Fruit fly (Drosophila melanogaster) whole organism, embryonic: ENCODE measurements around the gene CG31099.

Experiments
- ATbp ChIP-seq: fragments of 200-800 bp; sonication (Bioruptor generic); optimal IDR thresholded peaks from 2 replicates; lab custom pipeline; 2017; ENCODE audit warnings: missing biosample characterization, mild to moderate bottlenecking, missing genetic modification characterization, missing genetic modification reagents
- Ada2b ChIP-seq: fragments of 200-800 bp; sonication (Bioruptor generic); IDR thresholded peaks from 2 replicates; pipeline ENCODE4 v1.3.6; 2022; ENCODE audit warnings: missing biosample characterization, missing genetic modification characterization
- Asciz ChIP-seq: fragments of 200-800 bp; sonication (Bioruptor generic); optimal IDR thresholded peaks from 2 replicates; lab custom pipeline; 2017; ENCODE audit warnings: missing biosample characterization, mild to moderate bottlenecking, missing genetic modification characterization, missing genetic modification reagents
- CG10321 ChIP-seq: fragments of 200-800 bp; sonication (Bioruptor generic); IDR thresholded peaks from 2 replicates; pipeline ENCODE4 v1.3.6; 2022; ENCODE audit warnings: missing biosample characterization, missing genetic modification characterization
- CG1602 ChIP-seq: fragments of 200-800 bp; sonication (Bioruptor generic); optimal IDR thresholded peaks from 3 replicates; lab custom pipeline; 2016; ENCODE audit warnings: missing biosample characterization, missing genetic modification characterization
- CG17361 ChIP-seq: fragments of 200-800 bp; sonication (Bioruptor generic); IDR thresholded peaks from 3 replicates; pipeline ENCODE4 v1.3.6; 2022; ENCODE audit warnings: missing biosample characterization, missing genetic modification characterization
- CG18262 ChIP-seq: fragments of 200-800 bp; optimal IDR thresholded peaks from 3 replicates; lab custom pipeline; 2019; ENCODE audit warnings: missing biosample characterization, mild to moderate bottlenecking, missing genetic modification characterization, moderate library complexity
- CG18599 ChIP-seq: fragments of 200-800 bp; sonication (Bioruptor generic); optimal IDR thresholded peaks from 3 replicates; lab custom pipeline; 2017; ENCODE audit warnings: missing biosample characterization, missing genetic modification characterization, mild to moderate bottlenecking, moderate library complexity, missing genetic modification reagents
- CG18619 ChIP-seq: fragments of 200-800 bp; sonication (Bioruptor generic); optimal IDR thresholded peaks from 3 replicates; lab custom pipeline; 2017; ENCODE audit warnings: missing biosample characterization, mild to moderate bottlenecking, missing genetic modification characterization
- CG2202 ChIP-seq: fragments of 200-800 bp; sonication (Bioruptor generic); optimal IDR thresholded peaks from 2 replicates; lab custom pipeline; 2018; ENCODE audit warnings: missing biosample characterization, mild to moderate bottlenecking, missing genetic modification characterization
- CG2678 ChIP-seq: fragments of 200-800 bp; sonication (Bioruptor generic); optimal IDR thresholded peaks from 3 replicates; lab custom pipeline; 2019; ENCODE audit warnings: missing biosample characterization, mild to moderate bottlenecking, missing genetic modification characterization, moderate library complexity
- CG31365 ChIP-seq: fragments of 200-800 bp; sonication (Bioruptor generic); optimal IDR thresholded peaks from 2 replicates; lab custom pipeline; 2018; ENCODE audit warnings: missing biosample characterization, mild to moderate bottlenecking, missing genetic modification characterization
- CG31388 ChIP-seq: fragments of 200-800 bp; sonication (Bioruptor generic); optimal IDR thresholded peaks from 2 replicates; lab custom pipeline; 2016; ENCODE audit warnings: missing biosample characterization, missing genetic modification characterization
- CG4707 ChIP-seq: fragments of 200-800 bp; sonication (Bioruptor generic); optimal IDR thresholded peaks from 2 replicates; lab custom pipeline; 2018; ENCODE audit warnings: missing biosample characterization, mild to moderate bottlenecking, missing genetic modification characterization, moderate library complexity
- CG6254 ChIP-seq: fragments of 200-800 bp; sonication (Bioruptor generic); optimal IDR thresholded peaks from 3 replicates; lab custom pipeline; 2017; ENCODE audit warnings: mild to moderate bottlenecking, missing biosample characterization, missing genetic modification reagents, missing genetic modification characterization
- CG8281 ChIP-seq: fragments of 200-800 bp; sonication (Bioruptor generic); optimal IDR thresholded peaks from 2 replicates; lab custom pipeline; 2018; ENCODE audit warnings: missing biosample characterization, mild to moderate bottlenecking, missing genetic modification characterization, moderate library complexity
- CG8359 ChIP-seq: fragments of 200-800 bp; sonication (Bioruptor generic); optimal IDR thresholded peaks from 2 replicates; lab custom pipeline; 2017; ENCODE audit warnings: missing biosample characterization, mild to moderate bottlenecking, missing genetic modification characterization, borderline replicate concordance
- Dek ChIP-seq: fragments of 200-800 bp; sonication (Bioruptor generic); optimal IDR thresholded peaks from 3 replicates; lab custom pipeline; 2019; ENCODE audit warnings: missing biosample characterization, mild to moderate bottlenecking, missing genetic modification characterization, moderate library complexity
- Dip3 ChIP-seq: fragments of 200-800 bp; sonication (Bioruptor generic); optimal IDR thresholded peaks from 3 replicates; lab custom pipeline; 2016; ENCODE audit warnings: missing biosample characterization, missing genetic modification characterization
- Ets65A ChIP-seq: fragments of 200-800 bp; sonication (Bioruptor generic); peaks from one replicate; lab custom pipeline; 2016; ENCODE audit warnings: missing biosample characterization, missing genetic modification characterization
- MTF-1 ChIP-seq: fragments of 200-800 bp; sonication (Bioruptor generic); optimal IDR thresholded peaks from 2 replicates; lab custom pipeline; 2018; ENCODE audit warnings: missing biosample characterization, mild to moderate bottlenecking, missing genetic modification characterization, borderline replicate concordance
- Med ChIP-seq: fragments of 200-800 bp; sonication (Bioruptor generic); peaks from one replicate; lab custom pipeline; 2016; ENCODE audit warnings: missing biosample characterization, missing genetic modification characterization, mild to moderate bottlenecking, inconsistent platforms, moderate library complexity
- Mrtf ChIP-seq: fragments of 200-800 bp; sonication (Bioruptor generic); IDR thresholded peaks from 3 replicates; pipeline ENCODE4 v1.3.6; 2022; ENCODE audit warnings: missing biosample characterization, missing genetic modification characterization
- Oli ChIP-seq: fragments of 200-800 bp; sonication (Bioruptor generic); optimal IDR thresholded peaks from 2 replicates; lab custom pipeline; 2018; ENCODE audit warnings: missing biosample characterization, mild to moderate bottlenecking, missing genetic modification characterization, moderate library complexity
- Rx ChIP-seq: fragments of 200-800 bp; sonication (Bioruptor generic); IDR thresholded peaks from 2 replicates; pipeline ENCODE4 v1.3.6; 2022; ENCODE audit warnings: missing biosample characterization, missing genetic modification characterization
- ab ChIP-seq: fragments of 200-800 bp; sonication (Bioruptor generic); optimal IDR thresholded peaks from 2 replicates; lab custom pipeline; 2016; ENCODE audit warnings: missing biosample characterization, missing genetic modification characterization
- ara ChIP-seq: fragments of 200-800 bp; sonication (Bioruptor generic); IDR thresholded peaks from 2 replicates; pipeline ENCODE4 v1.3.6; 2022; ENCODE audit warnings: missing biosample characterization, missing genetic modification characterization
- ase ChIP-seq: fragments of 200-800 bp; sonication (Bioruptor generic); IDR thresholded peaks from 3 replicates; pipeline ENCODE4 v1.3.6; 2022; ENCODE audit warnings: missing biosample characterization, missing genetic modification characterization
- ato ChIP-seq: fragments of 200-800 bp; sonication (Bioruptor generic); IDR thresholded peaks from 2 replicates; pipeline ENCODE4 v1.3.6; 2022; ENCODE audit warnings: missing biosample characterization, missing genetic modification characterization; ENCODE audit not compliant: partially characterized antibody
- bsh ChIP-seq, 2 experiments: fragments of 200-800 bp; sonication (Bioruptor generic); optimal IDR thresholded peaks; 2 replicates each; lab custom pipeline; 2017 to 2018; ENCODE audit warnings: mild to moderate bottlenecking in 2 of 2, missing biosample characterization in 2 of 2, missing genetic modification characterization in 2 of 2, moderate library complexity in 1 of 2
- cato ChIP-seq: fragments of 200-800 bp; sonication (Bioruptor generic); optimal IDR thresholded peaks from 2 replicates; lab custom pipeline; 2016; ENCODE audit warnings: missing biosample characterization, missing genetic modification characterization, borderline replicate concordance
- caup ChIP-seq: fragments of 200-800 bp; sonication (Bioruptor generic); optimal IDR thresholded peaks from 3 replicates; lab custom pipeline; 2017; ENCODE audit warnings: missing biosample characterization, mild to moderate bottlenecking, missing genetic modification characterization, moderate library complexity; ENCODE audit not compliant: severe bottlenecking
- danr ChIP-seq: fragments of 200-800 bp; sonication (Bioruptor generic); IDR thresholded peaks from 2 replicates; pipeline ENCODE4 v1.3.6; 2022; ENCODE audit warnings: missing biosample characterization, missing genetic modification characterization
- gcm ChIP-seq: fragments of 200-800 bp; sonication (Bioruptor generic); optimal IDR thresholded peaks from 2 replicates; lab custom pipeline; 2019; ENCODE audit warnings: missing biosample characterization, mild to moderate bottlenecking, missing genetic modification characterization, moderate library complexity
- hkb ChIP-seq, 2 experiments: fragments of 200-800 bp in 1 of 2; fragments of >200 bp in 1 of 2; sonication (Bioruptor generic) in 1 of 2; IDR thresholded peaks in 1 of 2; optimal IDR thresholded peaks in 1 of 2; 2 replicates each; pipeline versions ENCODE4 v1.3.6 to Lab custom; 2017 to 2022; ENCODE audit warnings: missing biosample characterization in 1 of 2, missing genetic modification characterization in 1 of 2
- insv ChIP-seq, 2 experiments: fragments of 200-800 bp; sonication (Bioruptor generic); optimal IDR thresholded peaks; 3 replicates each; lab custom pipeline; 2016 to 2018; ENCODE audit warnings: missing biosample characterization in 2 of 2, missing genetic modification characterization in 2 of 2
- kni ChIP-seq: fragments of 200-800 bp; sonication (Bioruptor generic); optimal IDR thresholded peaks from 3 replicates; lab custom pipeline; 2017; ENCODE audit warnings: mild to moderate bottlenecking, missing biosample characterization, missing genetic modification reagents, missing genetic modification characterization
- lab ChIP-seq: fragments of 200-800 bp; sonication (Bioruptor generic); optimal IDR thresholded peaks from 3 replicates; lab custom pipeline; 2017; ENCODE audit warnings: missing biosample characterization, missing genetic modification characterization, mild to moderate bottlenecking, moderate library complexity, missing genetic modification reagents
- pfk ChIP-seq: fragments of 200-800 bp; sonication (Bioruptor generic); optimal IDR thresholded peaks from 2 replicates; lab custom pipeline; 2018; ENCODE audit warnings: missing biosample characterization, mild to moderate bottlenecking, missing genetic modification characterization, moderate library complexity
- pho ChIP-seq: fragments of 200-800 bp; sonication (Bioruptor generic); optimal IDR thresholded peaks from 2 replicates; lab custom pipeline; 2016; ENCODE audit warnings: missing biosample characterization, missing genetic modification characterization
- pros ChIP-seq: fragments of 200-800 bp; sonication (Bioruptor generic); optimal IDR thresholded peaks from 3 replicates; lab custom pipeline; 2019; ENCODE audit warnings: missing biosample characterization, mild to moderate bottlenecking, missing genetic modification characterization, moderate library complexity
- psq ChIP-seq: fragments of 200-800 bp; sonication (Bioruptor generic); optimal IDR thresholded peaks from 2 replicates; lab custom pipeline; 2017; ENCODE audit warnings: missing biosample characterization, missing genetic modification characterization
- sens-2 ChIP-seq: fragments of 200-800 bp; sonication (Bioruptor generic); IDR thresholded peaks from 2 replicates; pipeline ENCODE4 v1.3.6; 2022; ENCODE audit warnings: missing biosample characterization, missing genetic modification characterization
- stwl ChIP-seq: fragments of 200-800 bp; sonication (Bioruptor generic); optimal IDR thresholded peaks from 3 replicates; lab custom pipeline; 2018; ENCODE audit warnings: missing biosample characterization, mild to moderate bottlenecking, missing genetic modification characterization, moderate library complexity
- toy ChIP-seq: fragments of 200-800 bp; sonication (Bioruptor generic); IDR thresholded peaks from 2 replicates; pipeline ENCODE4 v1.3.6; 2022; ENCODE audit warnings: missing biosample characterization, missing genetic modification characterization
- unpg ChIP-seq: fragments of 200-800 bp; sonication (Bioruptor generic); optimal IDR thresholded peaks from 3 replicates; lab custom pipeline; 2018; ENCODE audit warnings: missing biosample characterization, mild to moderate bottlenecking, missing genetic modification characterization, moderate library complexity
- yki ChIP-seq: fragments of >200 bp; optimal IDR thresholded peaks from 3 replicates; lab custom pipeline; 2018

CG31099 gene

DNA sequence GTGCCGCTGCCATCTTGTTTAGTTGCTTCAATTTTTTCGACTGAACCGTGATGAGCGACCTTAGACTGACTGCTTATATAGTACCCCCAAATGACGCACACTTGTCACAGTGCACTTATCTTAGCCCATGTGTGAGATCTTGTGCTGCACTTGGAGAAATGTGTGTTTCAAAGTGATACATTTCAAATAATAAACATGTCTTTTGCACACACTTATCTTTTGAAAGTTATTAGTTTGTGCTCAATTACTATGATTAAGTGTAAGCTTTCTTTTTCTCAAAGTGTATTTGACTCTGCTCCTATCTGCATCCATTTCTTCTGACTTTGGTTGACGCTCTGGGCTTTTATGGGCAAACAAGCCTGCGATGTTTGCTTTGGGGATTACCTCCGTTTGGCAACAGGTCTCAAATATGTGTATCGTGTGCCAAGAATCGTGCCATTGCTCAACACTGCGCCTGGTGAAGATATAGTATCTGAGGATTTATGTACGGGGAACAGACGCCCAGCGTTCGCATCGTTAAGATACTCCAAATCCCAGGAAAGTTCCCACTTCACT, 30.9 kb downstream of the CG31099 start, which contains the start of gene CG10514:
Gene CG10514 (minus strand): TSS at position 51 of the 555 bp plus-strand sequence.
- TF ChIP-seq unpg (GFP tag; lab: Kevin White, UChicago) = no peak
- TF ChIP-seq lab (GFP tag; lab: Kevin White, UChicago) = peak; percentile 24
- TF ChIP-seq insv (GFP tag; optimal IDR thresholded peaks at IDR 0.05; lab: Kevin White, UChicago) = no peak
- TF ChIP-seq MTF-1 (GFP tag; lab: Kevin White, UChicago) = peak; percentile 60
- peak; percentile 6 for TF ChIP-seq ATbp (GFP tag; lab: Kevin White, UChicago)
- TF ChIP-seq CG4707 = no peak
- no peak for TF ChIP-seq CG10321 (GFP tag; lab: Robert Waterston, UW)
- TF ChIP-seq CG18599 = peak; percentile 25
- no peak for TF ChIP-seq psq (GFP tag; lab: Kevin White, UChicago)
- peak; percentile 6 for TF ChIP-seq Asciz (GFP tag; lab: Kevin White, UChicago)
- TF ChIP-seq CG2678 (tag; lab: Kevin White, UChicago) = no peak
- TF ChIP-seq Med (GFP tag; lab: Kevin White, UChicago) = peak; percentile 51
- TF ChIP-seq ara (GFP tag; lab: Robert Waterston, UW) = no peak
- no peak for TF ChIP-seq pho (GFP tag; lab: Kevin White, UChicago)

- TF ChIP-seq Mrtf (GFP tag; lab: Robert Waterston, UW) (0 out of 3 replicates have a peak, but pooled peaks have one; percentile 8), CG31365 (tag; lab: Kevin White, UChicago) (no peak), Rx (no peak), CG1602 (GFP tag; lab: Kevin White, UChicago) (no peak), ab (no peak), ato (GFP tag; lab: Robert Waterston, UW) (no peak), Ets65A (peak; percentile 26), ase (GFP tag; lab: Robert Waterston, UW) (no peak), yki (no peak), pros (GFP tag; lab: Kevin White, UChicago) (no peak), CG17361 (no peak)
Measured at dm6 chr3R:25277112-25277511, 33.6 kb downstream of the CG31099 start, which contains the start of gene CG10513. Gene CG10513 (minus strand): TSS chr3R:25277212.

DNA sequence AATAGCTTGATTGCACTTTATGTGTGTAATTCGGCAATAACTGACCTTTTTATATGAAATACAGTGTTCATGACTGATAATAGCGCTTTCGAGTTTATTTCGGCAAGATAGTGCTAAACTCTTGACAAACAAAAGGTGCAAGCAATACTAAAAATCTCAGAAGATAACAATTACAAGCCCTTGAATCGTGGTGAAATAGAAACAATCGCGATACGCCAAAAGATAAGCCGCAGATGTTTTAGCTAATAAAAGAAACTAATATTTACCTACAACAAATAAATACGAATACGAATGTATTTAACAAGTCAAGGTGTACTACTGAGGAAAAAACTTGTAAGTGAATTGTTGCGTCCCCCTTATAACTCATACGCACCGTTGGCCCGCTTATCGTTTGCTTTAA, 35.5 kb downstream of the CG31099 start:
- TF ChIP-seq sens-2 (GFP tag; lab: Robert Waterston, UW) (no peak), bsh (GFP tag; optimal IDR thresholded peaks at IDR 0.05; lab: Kevin White, UChicago) (no peak), danr (GFP tag; lab: Robert Waterston, UW) (no peak), kni (GFP tag; lab: Kevin White, UChicago) (no peak), CG18619 (GFP tag; lab: Kevin White, UChicago) (no peak), toy (GFP tag; lab: Robert Waterston, UW) (no peak), CG18262 (no peak), cato (GFP tag; lab: Kevin White, UChicago) (no peak), CG8359 (GFP tag; lab: Kevin White, UChicago) (no peak), Dip3 (GFP tag; lab: Kevin White, UChicago) (no peak), gcm (GFP tag; lab: Kevin White, UChicago) (no peak), CG6254 (no peak), Oli (tag; lab: Kevin White, UChicago) (no peak), hkb (optimal IDR thresholded peaks at IDR 0.05; lab: Kevin White, UChicago) (no peak), hkb (GFP tag; IDR thresholded peaks at IDR 0.05; lab: Robert Waterston, UW) (peak; percentile 22; the same call in 1 of the 2 replicates), CG8281 (tag; lab: Kevin White, UChicago) (no peak), pfk (GFP tag; lab: Kevin White, UChicago) (no peak), CG31388 (no peak), caup (peak; percentile 65), Ada2b (no peak), CG2202 (tag; lab: Kevin White, UChicago) (no peak), stwl (tag; lab: Kevin White, UChicago) (no peak), Dek (peak; percentile 38)
